Worm (Caenorhabditis elegans): Measurements from ENCODE around the gene gst-38.

DNA sequence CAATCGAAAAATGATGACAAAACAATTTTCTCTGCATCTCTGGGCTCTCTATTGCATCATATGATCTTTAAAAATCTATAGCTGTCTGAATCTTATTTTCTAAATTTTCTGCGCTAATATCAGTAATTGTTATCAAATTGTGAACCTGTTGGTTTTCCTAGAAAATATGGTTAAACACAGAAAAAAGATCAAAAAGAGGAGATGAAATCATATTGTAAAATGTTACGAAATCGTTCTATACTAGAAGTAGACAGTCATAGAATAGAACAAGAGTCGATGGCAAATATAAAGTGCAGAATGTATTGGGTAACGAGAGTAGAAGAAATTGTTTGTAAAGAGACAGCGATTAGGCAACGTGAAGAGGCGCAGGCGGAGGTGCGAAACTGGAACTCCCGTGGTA, 35.2 kb downstream of the gst-38 start:
- TF ChIP-seq ref-1 (GFP tag; conservative IDR thresholded peaks at IDR 0.05) (no peak), cog-1 (tag; optimal IDR thresholded peaks at IDR 0.05) (no peak), ztf-23 (GFP tag; IDR thresholded peaks at IDR 0.05) (no peak), ztf-29 (GFP tag; IDR thresholded peaks at IDR 0.05) (no peak)
